Worm (Caenorhabditis elegans): ENCODE measurements around the gene Y57G11C.1130.
A peak's percentile ranks its signal among the peaks of the same experiment; 100 is the strongest.

Gene Y57G11C.1130

DNA sequence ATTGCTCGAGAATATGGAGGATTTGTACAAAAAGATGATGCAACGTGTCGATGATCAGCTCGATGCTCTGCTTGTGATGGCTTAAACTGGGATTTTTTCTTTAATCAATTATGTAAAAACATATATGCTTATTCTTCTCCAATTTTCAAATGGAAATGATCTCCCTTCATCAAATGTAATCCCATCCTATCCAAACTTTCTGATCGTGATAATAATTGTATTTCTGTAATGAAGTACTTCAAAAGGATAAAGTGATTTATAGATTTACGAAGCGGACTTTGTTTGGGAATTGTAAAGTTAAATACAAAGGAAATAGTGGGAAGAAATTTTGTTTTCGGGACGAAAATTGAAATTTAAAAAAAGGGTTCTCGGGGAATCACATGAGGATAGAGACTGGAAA lies 8.3 kb downstream of the Y57G11C.1130 start (continued):
- TF ChIP-seq snpc-1.3 (tag; optimal IDR thresholded peaks at IDR 0.05; ENCODE audit: insufficient read depth) (peak; percentile 61), die-1 (tag; optimal IDR thresholded peaks at IDR 0.05) (peak; percentile 35), him-1 (tag; optimal IDR thresholded peaks at IDR 0.05) (peak; percentile 73), Y53G8AR.9 (GFP tag; conservative IDR thresholded peaks at IDR 0.05) (no peak), hmg-1.2 (GFP tag; IDR thresholded peaks at IDR 0.05) (peak; percentile 10; the same call in 1 of the 2 replicates), ama-1 (optimal IDR thresholded peaks at IDR 0.05) (no peak), ama-1 (GFP tag; optimal IDR thresholded peaks at IDR 0.05) (peak in 1 of 2 experiments; percentile 47), Y79H2A.3 (GFP tag; conservative IDR thresholded peaks at IDR 0.05) (peak; percentile 76), somi-1 (GFP tag; optimal IDR thresholded peaks at IDR 0.05) (peak; percentile 26)

DNA sequence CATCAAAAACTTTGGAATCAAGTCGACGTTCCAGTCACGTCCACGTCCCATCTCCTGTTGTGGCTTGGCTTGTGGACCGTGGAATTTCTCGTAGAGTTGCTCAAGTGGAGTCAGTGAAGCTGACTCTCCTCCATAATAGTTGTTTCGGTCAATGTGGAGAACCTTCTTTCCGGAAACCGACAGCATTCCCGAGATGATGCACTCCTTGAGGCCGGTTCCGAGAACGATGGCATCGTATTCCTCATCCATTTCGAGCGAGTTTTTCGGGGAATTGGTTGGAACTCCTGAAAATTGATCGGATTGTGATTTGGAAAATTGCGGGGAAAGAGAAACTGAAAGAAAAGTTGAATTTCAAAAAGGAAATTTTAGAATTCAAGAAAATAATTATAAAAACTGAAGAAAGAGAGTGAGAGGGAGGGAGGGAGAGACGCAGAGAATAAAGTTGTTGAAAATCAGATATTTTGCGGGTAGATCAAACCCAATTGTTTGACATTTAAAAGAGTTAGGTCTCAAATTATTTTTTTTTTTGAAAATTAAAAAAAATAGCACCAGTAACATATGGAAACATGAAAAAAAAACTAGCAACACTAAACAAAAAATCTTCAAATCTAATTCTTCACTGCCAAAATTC lies 10.4 kb downstream of the Y57G11C.1130 start, which contains the start of gene gdi-1:
gdi-1 (minus strand) TSS at position 286 of the 631 bp plus-strand sequence.
- TF ChIP-seq efl-1 (GFP tag; optimal IDR thresholded peaks at IDR 0.05) (peak; percentile 43), F49E8.2 (tag; optimal IDR thresholded peaks at IDR 0.05; ENCODE audit: insufficient read depth) (no peak), madf-6 (GFP tag; IDR thresholded peaks at IDR 0.05) (peak; percentile 36; the same call in 1 of the 2 replicates), snpc-1.1 (tag; optimal IDR thresholded peaks at IDR 0.05; ENCODE audit: insufficient read depth) (peak; percentile 9), B0019.2 (GFP tag; conservative IDR thresholded peaks at IDR 0.05) (no peak), snpc-1.3 (tag; optimal IDR thresholded peaks at IDR 0.05; ENCODE audit: insufficient read depth) (peak; percentile 4), snpc-4 (GFP tag; optimal IDR thresholded peaks at IDR 0.05) (no peak), snpc-4 (tag; optimal IDR thresholded peaks at IDR 0.05) (peak in 1 of 4 experiments; percentile 72), dpl-1 (GFP tag; optimal IDR thresholded peaks at IDR 0.05) (peak; percentile 20), attf-6 (GFP tag; IDR thresholded peaks at IDR 0.05) (peak; percentile 65; the same call in 1 of the 2 replicates), ztf-18 (tag; optimal IDR thresholded peaks at IDR 0.05) (peak; percentile 13)

DNA sequence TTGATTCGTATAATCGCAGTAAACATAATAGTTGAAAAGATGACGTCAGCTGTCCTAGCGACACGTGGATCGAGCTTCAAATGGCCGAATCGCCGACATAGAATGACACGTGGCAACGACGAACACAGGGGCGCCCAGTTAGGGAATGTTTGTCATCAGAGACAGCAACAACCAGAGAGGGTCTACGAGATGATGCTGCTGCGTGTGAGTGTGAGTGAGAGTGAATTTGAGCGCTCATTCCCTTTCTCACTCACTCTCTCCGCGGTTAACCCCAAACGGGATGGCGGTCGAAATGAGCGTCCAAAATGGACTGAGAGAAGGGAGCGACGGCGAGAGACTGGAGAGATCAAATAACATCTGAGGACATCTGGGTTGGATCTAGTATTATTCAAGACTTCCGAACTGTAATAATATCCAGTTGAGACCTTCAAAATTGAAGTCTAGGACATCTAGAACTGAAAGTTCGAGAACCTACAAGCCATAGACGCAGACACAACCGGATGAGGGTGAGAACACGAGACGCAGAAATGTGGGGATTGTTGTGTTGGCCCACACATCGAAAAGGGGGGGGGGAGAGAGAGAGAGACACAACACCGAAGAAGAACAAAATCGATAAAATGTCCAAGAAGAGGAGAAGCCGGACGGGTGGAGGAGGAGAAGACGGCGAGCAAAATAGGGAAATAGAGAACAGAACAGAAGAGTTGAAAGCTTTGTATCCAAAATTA lies 11.8 kb downstream of the Y57G11C.1130 start:
- TF ChIP-seq let-607 (tag; optimal IDR thresholded peaks at IDR 0.05) (peak; percentile 75 to 88), attf-5 (GFP tag; optimal IDR thresholded peaks at IDR 0.05) (peak; percentile 62), nhr-90 (tag; optimal IDR thresholded peaks at IDR 0.05) (peak; percentile 38), attf-3 (GFP tag; conservative IDR thresholded peaks at IDR 0.05) (0 out of 2 replicates have a peak, but pooled peaks have one; percentile 23), F37B4.10 (GFP tag; IDR thresholded peaks at IDR 0.05) (0 out of 2 replicates have a peak, but pooled peaks have one; percentile 36), zfh-2 (GFP tag; conservative IDR thresholded peaks at IDR 0.05) (peak; percentile 51; the same call in 1 of the 2 replicates), nhr-80 (tag; optimal IDR thresholded peaks at IDR 0.05) (peak; percentile 64), tlf-1 (GFP tag; optimal IDR thresholded peaks at IDR 0.05) (no peak), snpc-4 (GFP tag; optimal IDR thresholded peaks at IDR 0.05) (peak; percentile 15), snpc-4 (tag; optimal IDR thresholded peaks at IDR 0.05) (peak in 1 of 4 experiments; percentile 3), pbrm-1 (GFP tag; IDR thresholded peaks at IDR 0.05) (0 out of 2 replicates have a peak, but pooled peaks have one; percentile 6), let-526 (GFP tag; IDR thresholded peaks at IDR 0.05) (no peak), nfyb-1 (GFP tag; IDR thresholded peaks at IDR 0.05) (0 out of 2 replicates have a peak, but pooled peaks have one; percentile 30), ztf-18 (tag; optimal IDR thresholded peaks at IDR 0.05) (peak; percentile 50), ekl-4 (GFP tag; IDR thresholded peaks at IDR 0.05) (no peak), K12H6.12 (tag; optimal IDR thresholded peaks at IDR 0.05) (peak; percentile 66), bed-2 (GFP tag; IDR thresholded peaks at IDR 0.05) (no peak), lin-35 (GFP tag; optimal IDR thresholded peaks at IDR 0.05) (peak in 1 of 3 experiments; percentile 13), hmg-1.2 (GFP tag; IDR thresholded peaks at IDR 0.05) (peak; percentile 48; the same call in 1 of the 2 replicates), egrh-3 (GFP tag; IDR thresholded peaks at IDR 0.05) (0 out of 2 replicates have a peak, but pooled peaks have one; percentile 10), ama-1 (optimal IDR thresholded peaks at IDR 0.05) (peak; percentile 34), ama-1 (GFP tag; optimal IDR thresholded peaks at IDR 0.05) (no peak), F52B5.7 (tag; optimal IDR thresholded peaks at IDR 0.05) (no peak), nfya-2 (GFP tag; IDR thresholded peaks at IDR 0.05) (no peak), atf-7 (tag; optimal IDR thresholded peaks at IDR 0.05) (peak; percentile 17), ztf-26 (tag; optimal IDR thresholded peaks at IDR 0.05) (peak; percentile 43), lin-40 (tag; optimal IDR thresholded peaks at IDR 0.05) (peak; percentile 45), hsf-1 (GFP tag; IDR thresholded peaks at IDR 0.05) (peak; percentile 54; the same call in 1 of the 2 replicates), Y53G8AR.9 (GFP tag; conservative IDR thresholded peaks at IDR 0.05) (no peak)

All from whole organism, young adult.